Fruit fly (Drosophila melanogaster): ENCODE results near the gene Eip74EF.

dm6 chr3L:17625014-17625413 lies 5.9 kb upstream of the Eip74EF start:
- TF ChIP-seq CG13204 (GFP tag; optimal IDR thresholded peaks at IDR 0.05) (no peak), Pif1A (GFP tag; optimal IDR thresholded peaks at IDR 0.05) (no peak), CG4496 (GFP tag; IDR thresholded peaks at IDR 0.05) (no peak), D1 (tag; optimal IDR thresholded peaks at IDR 0.05) (no peak), CG9948 (tag; optimal IDR thresholded peaks at IDR 0.05) (no peak), CG15710 (tag; optimal IDR thresholded peaks at IDR 0.05) (no peak)
